Worm (Caenorhabditis elegans): ENCODE data around the gene F28B4.1.

DNA sequence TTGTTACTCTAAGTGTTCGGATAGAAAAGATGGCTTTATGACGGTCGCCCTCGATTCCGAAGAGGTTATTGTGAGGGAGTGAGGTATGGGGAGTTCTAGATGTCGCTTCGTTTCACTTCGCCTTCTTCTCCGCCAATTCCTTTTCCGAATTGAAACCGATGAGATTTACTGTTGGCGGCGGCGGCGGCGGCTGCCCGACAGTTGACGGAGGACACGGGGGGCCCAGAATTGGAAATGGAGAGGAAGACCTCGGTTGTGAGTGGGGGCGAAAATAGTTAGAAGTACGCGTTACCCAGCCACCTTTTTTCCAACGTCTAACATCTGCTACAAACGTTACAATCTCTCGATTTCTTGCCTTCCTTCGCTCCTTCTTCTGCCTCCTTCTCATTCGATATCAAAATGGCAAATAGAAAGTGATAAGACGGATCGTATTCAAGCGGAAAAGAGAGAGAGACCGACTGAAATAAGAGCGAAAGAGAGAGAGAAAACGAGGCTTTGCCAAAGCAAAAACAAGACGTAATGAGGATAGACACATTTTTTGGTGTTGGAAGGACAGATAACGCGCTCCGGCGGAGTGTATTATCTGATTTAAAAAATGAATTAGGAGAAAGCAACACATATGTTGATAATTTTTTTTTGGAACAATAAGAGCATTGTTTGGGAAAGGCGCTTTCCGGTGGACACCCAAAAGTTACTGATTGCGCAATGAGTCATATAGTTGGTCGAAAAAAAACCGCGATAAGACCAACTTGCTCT is 13.3 kb downstream of the F28B4.1 start:
- no peak for TF ChIP-seq ztf-18 (tag; optimal IDR thresholded peaks at IDR 0.05)
- TF ChIP-seq lir-1 (GFP tag; conservative IDR thresholded peaks at IDR 0.05): no peak
- no peak for TF ChIP-seq ztf-6 (GFP tag; IDR thresholded peaks at IDR 0.05)
- no peak for TF ChIP-seq sea-2 (GFP tag; IDR thresholded peaks at IDR 0.05)
- no peak for TF ChIP-seq pha-4 (tag; optimal IDR thresholded peaks at IDR 0.05)
- no peak for TF ChIP-seq unc-130 (GFP tag; optimal IDR thresholded peaks at IDR 0.05)
- TF ChIP-seq B0019.2 (GFP tag; conservative IDR thresholded peaks at IDR 0.05): no peak
- TF ChIP-seq unc-62 (GFP tag; optimal IDR thresholded peaks at IDR 0.05): no peak
- no peak for TF ChIP-seq lin-35 (GFP tag; optimal IDR thresholded peaks at IDR 0.05)
- TF ChIP-seq snpc-1.1 (tag; optimal IDR thresholded peaks at IDR 0.05; ENCODE audit: insufficient read depth): no peak

Measured in whole organism, young adult.